Worm (Caenorhabditis elegans): Measurements from ENCODE around the gene npp-19.

npp-19 gene

ce11 chrII:10778026-10778425, 20.3 kb downstream of the npp-19 start, which contains the start of gene mpz-1:
mpz-1 (minus strand) TSS chrII:10778126.
- TF ChIP-seq hnd-1 (tag; optimal IDR thresholded peaks at IDR 0.05) (no peak), ceh-36 (tag; optimal IDR thresholded peaks at IDR 0.05) (no peak), aly-1 (tag; optimal IDR thresholded peaks at IDR 0.05) (no peak), pes-1 (GFP tag; IDR thresholded peaks at IDR 0.05) (no peak), tbx-11 (GFP tag; IDR thresholded peaks at IDR 0.05) (no peak), ceh-13 (GFP tag; optimal IDR thresholded peaks at IDR 0.05) (no peak), ets-7 (tag; optimal IDR thresholded peaks at IDR 0.05) (no peak), B0310.2 (tag; optimal IDR thresholded peaks at IDR 0.05) (no peak), scrt-1 (GFP tag; IDR thresholded peaks at IDR 0.05) (no peak), F13C5.2 (tag; optimal IDR thresholded peaks at IDR 0.05) (no peak), tbx-37 (GFP tag; conservative IDR thresholded peaks at IDR 0.05) (no peak), flt-1 (GFP tag; IDR thresholded peaks at IDR 0.05) (no peak)

ce11 chrII:10769291-10769690, 29.0 kb downstream of the npp-19 start:
- TF ChIP-seq tbx-11 (GFP tag; IDR thresholded peaks at IDR 0.05) (no peak), tbx-37 (GFP tag; conservative IDR thresholded peaks at IDR 0.05) (no peak), flt-1 (GFP tag; IDR thresholded peaks at IDR 0.05) (no peak), F13C5.2 (tag; optimal IDR thresholded peaks at IDR 0.05) (no peak), tra-4 (tag; optimal IDR thresholded peaks at IDR 0.05) (no peak), hmg-4 (GFP tag; optimal IDR thresholded peaks at IDR 0.05) (no peak)

ce11 chrII:10767977-10768376, 30.3 kb downstream of the npp-19 start:
- TF ChIP-seq flt-1 (GFP tag; IDR thresholded peaks at IDR 0.05) = no peak
- TF ChIP-seq B0310.2 (tag; optimal IDR thresholded peaks at IDR 0.05) = no peak

- no peak for TF ChIP-seq tra-4 (tag; optimal IDR thresholded peaks at IDR 0.05)
- TF ChIP-seq ceh-36 (tag; optimal IDR thresholded peaks at IDR 0.05) = no peak
- no peak for TF ChIP-seq pes-1 (GFP tag; IDR thresholded peaks at IDR 0.05)
- TF ChIP-seq ama-1 (optimal IDR thresholded peaks at IDR 0.05) = no peak
- TF ChIP-seq B0310.2 (tag; optimal IDR thresholded peaks at IDR 0.05) = no peak
- no peak for TF ChIP-seq tbx-11 (GFP tag; IDR thresholded peaks at IDR 0.05)
- TF ChIP-seq F13C5.2 (tag; optimal IDR thresholded peaks at IDR 0.05) = no peak
Measured at ce11 chrII:10766773-10767172, 31.5 kb downstream of the npp-19 start.

- TF ChIP-seq F13C5.2 (tag; optimal IDR thresholded peaks at IDR 0.05) (no peak), ceh-13 (GFP tag; optimal IDR thresholded peaks at IDR 0.05) (no peak), hnd-1 (tag; optimal IDR thresholded peaks at IDR 0.05) (no peak), flt-1 (GFP tag; IDR thresholded peaks at IDR 0.05) (no peak), tbx-11 (GFP tag; IDR thresholded peaks at IDR 0.05) (no peak), pes-1 (GFP tag; IDR thresholded peaks at IDR 0.05) (no peak), tbx-37 (GFP tag; conservative IDR thresholded peaks at IDR 0.05) (no peak), aly-1 (tag; optimal IDR thresholded peaks at IDR 0.05) (no peak), tra-4 (tag; optimal IDR thresholded peaks at IDR 0.05) (no peak), scrt-1 (GFP tag; IDR thresholded peaks at IDR 0.05) (no peak), ama-1 (optimal IDR thresholded peaks at IDR 0.05) (no peak), hmbx-1 (tag; optimal IDR thresholded peaks at IDR 0.05) (no peak), hmg-4 (GFP tag; optimal IDR thresholded peaks at IDR 0.05) (no peak), ceh-36 (tag; optimal IDR thresholded peaks at IDR 0.05) (no peak), B0310.2 (tag; optimal IDR thresholded peaks at IDR 0.05) (no peak), sea-1 (GFP tag; conservative IDR thresholded peaks at IDR 0.05) (no peak), ets-7 (tag; optimal IDR thresholded peaks at IDR 0.05) (no peak)
Measured at ce11 chrII:10765238-10765637, 33.0 kb downstream of the npp-19 start.

- TF ChIP-seq tbx-11 (GFP tag; IDR thresholded peaks at IDR 0.05) (no peak), hmbx-1 (tag; optimal IDR thresholded peaks at IDR 0.05) (no peak), F13C5.2 (tag; optimal IDR thresholded peaks at IDR 0.05) (no peak), flt-1 (GFP tag; IDR thresholded peaks at IDR 0.05) (no peak), pes-1 (GFP tag; IDR thresholded peaks at IDR 0.05) (no peak), hnd-1 (tag; optimal IDR thresholded peaks at IDR 0.05) (no peak), ets-7 (tag; optimal IDR thresholded peaks at IDR 0.05) (no peak), hmg-4 (GFP tag; optimal IDR thresholded peaks at IDR 0.05) (no peak), tbx-37 (GFP tag; conservative IDR thresholded peaks at IDR 0.05) (no peak), B0310.2 (tag; optimal IDR thresholded peaks at IDR 0.05) (no peak)
Measured at ce11 chrII:10761653-10762052, 36.6 kb downstream of the npp-19 start.

ce11 chrII:10760801-10761200, 37.5 kb downstream of the npp-19 start:
- TF ChIP-seq tra-4 (tag; optimal IDR thresholded peaks at IDR 0.05) (no peak), pes-1 (GFP tag; IDR thresholded peaks at IDR 0.05) (no peak), ceh-13 (GFP tag; optimal IDR thresholded peaks at IDR 0.05) (no peak), flt-1 (GFP tag; IDR thresholded peaks at IDR 0.05) (no peak), tbx-11 (GFP tag; IDR thresholded peaks at IDR 0.05) (no peak), F13C5.2 (tag; optimal IDR thresholded peaks at IDR 0.05) (no peak), B0310.2 (tag; optimal IDR thresholded peaks at IDR 0.05) (no peak), hmbx-1 (tag; optimal IDR thresholded peaks at IDR 0.05) (no peak), tbx-37 (GFP tag; conservative IDR thresholded peaks at IDR 0.05) (no peak), ceh-36 (tag; optimal IDR thresholded peaks at IDR 0.05) (no peak), aly-1 (tag; optimal IDR thresholded peaks at IDR 0.05) (no peak), hmg-4 (GFP tag; optimal IDR thresholded peaks at IDR 0.05) (no peak), sea-1 (GFP tag; conservative IDR thresholded peaks at IDR 0.05) (no peak), scrt-1 (GFP tag; IDR thresholded peaks at IDR 0.05) (no peak), hnd-1 (tag; optimal IDR thresholded peaks at IDR 0.05) (no peak), ets-7 (tag; optimal IDR thresholded peaks at IDR 0.05) (no peak)

ce11 chrII:10759425-10759824, 38.9 kb downstream of the npp-19 start:
- TF ChIP-seq sea-1 (GFP tag; conservative IDR thresholded peaks at IDR 0.05) = no peak
- TF ChIP-seq aly-1 (tag; optimal IDR thresholded peaks at IDR 0.05) = no peak
- TF ChIP-seq scrt-1 (GFP tag; IDR thresholded peaks at IDR 0.05) = no peak
- TF ChIP-seq hnd-1 (tag; optimal IDR thresholded peaks at IDR 0.05) = no peak
- TF ChIP-seq flt-1 (GFP tag; IDR thresholded peaks at IDR 0.05) = no peak
- no peak for TF ChIP-seq ets-7 (tag; optimal IDR thresholded peaks at IDR 0.05)
- TF ChIP-seq hmg-4 (GFP tag; optimal IDR thresholded peaks at IDR 0.05) = no peak
- no peak for TF ChIP-seq F13C5.2 (tag; optimal IDR thresholded peaks at IDR 0.05)
- TF ChIP-seq ceh-13 (GFP tag; optimal IDR thresholded peaks at IDR 0.05) = no peak
- TF ChIP-seq pes-1 (GFP tag; IDR thresholded peaks at IDR 0.05) = no peak
- TF ChIP-seq ceh-36 (tag; optimal IDR thresholded peaks at IDR 0.05) = no peak
